Worm (Caenorhabditis elegans): ENCODE results near the gene Y54G2A.73.

The Y54G2A.73 gene

ce11 chrIV:3016202-3016601 lies 7.5 kb upstream of the Y54G2A.73 start:
- no peak for TF ChIP-seq ztf-4 (tag; optimal IDR thresholded peaks at IDR 0.05)
- TF ChIP-seq ceh-82 (tag; optimal IDR thresholded peaks at IDR 0.05): no peak
- no peak for TF ChIP-seq aly-2 (tag; optimal IDR thresholded peaks at IDR 0.05)
- no peak for TF ChIP-seq mml-1 (tag; optimal IDR thresholded peaks at IDR 0.05)
- no peak for TF ChIP-seq pha-4 (tag; optimal IDR thresholded peaks at IDR 0.05)
- TF ChIP-seq elt-2 (tag; optimal IDR thresholded peaks at IDR 0.05): no peak

- peak; percentile 71 for TF ChIP-seq nhr-25 (tag; optimal IDR thresholded peaks at IDR 0.05)
- TF ChIP-seq unc-62 (GFP tag; optimal IDR thresholded peaks at IDR 0.05): peak; percentile 49
- no peak for TF ChIP-seq elt-2 (tag; optimal IDR thresholded peaks at IDR 0.05)
- peak; percentile 50 for TF ChIP-seq nhr-23 (tag; optimal IDR thresholded peaks at IDR 0.05)
- no peak for TF ChIP-seq R02D3.7 (tag; optimal IDR thresholded peaks at IDR 0.05)
- TF ChIP-seq elt-1 (tag; optimal IDR thresholded peaks at IDR 0.05): peak; percentile 87
- TF ChIP-seq lin-39 (tag; optimal IDR thresholded peaks at IDR 0.05): peak; percentile 10
Observed at ce11 chrIV:3014610-3015009, 5.9 kb upstream of the Y54G2A.73 start.

- TF ChIP-seq mdl-1 (tag; optimal IDR thresholded peaks at IDR 0.05) (no peak), nfya-1 (tag; optimal IDR thresholded peaks at IDR 0.05; ENCODE audit: insufficient read depth) (peak; percentile 77), elt-2 (tag; optimal IDR thresholded peaks at IDR 0.05) (peak; percentile 97), pqm-1 (tag; optimal IDR thresholded peaks at IDR 0.05) (peak; percentile 55)
Observed at ce11 chrIV:3012374-3013142, 3.9 kb upstream of the Y54G2A.73 start, which contains the start of the genes Y54G2A.28 and vrp-1. Gene Y54G2A.28, minus strand, starts transcription at chrIV:3012421. Gene vrp-1, plus strand, starts transcription at chrIV:3012587.

ce11 chrIV:3011647-3012046 lies 3.0 kb upstream of the Y54G2A.73 start:
- TF ChIP-seq unc-39 (tag; optimal IDR thresholded peaks at IDR 0.05) (no peak), fos-1 (tag; optimal IDR thresholded peaks at IDR 0.05) (no peak), ceh-82 (tag; optimal IDR thresholded peaks at IDR 0.05) (no peak), nfya-1 (tag; optimal IDR thresholded peaks at IDR 0.05; ENCODE audit: insufficient read depth) (no peak), R02D3.7 (tag; optimal IDR thresholded peaks at IDR 0.05) (no peak), nhr-11 (tag; optimal IDR thresholded peaks at IDR 0.05) (no peak)

ce11 chrIV:3002807-3003206 lies 5.9 kb downstream of the Y54G2A.73 start:
- TF ChIP-seq nfya-1 (tag; optimal IDR thresholded peaks at IDR 0.05; ENCODE audit: insufficient read depth) (no peak), egl-5 (tag; optimal IDR thresholded peaks at IDR 0.05) (peak; percentile 83)

- TF ChIP-seq lin-39 (tag; optimal IDR thresholded peaks at IDR 0.05) (peak; percentile 11), pqm-1 (tag; optimal IDR thresholded peaks at IDR 0.05) (no peak), elt-3 (tag; optimal IDR thresholded peaks at IDR 0.05) (no peak), nfya-1 (tag; optimal IDR thresholded peaks at IDR 0.05; ENCODE audit: insufficient read depth) (peak; percentile 28)
Observed at ce11 chrIV:3001500-3001899, 7.2 kb downstream of the Y54G2A.73 start.

ce11 chrIV:2998597-2999161 lies 10.0 kb downstream of the Y54G2A.73 start:
- TF ChIP-seq nhr-12 (tag; optimal IDR thresholded peaks at IDR 0.05) (no peak), fkh-10 (GFP tag; optimal IDR thresholded peaks at IDR 0.05) (no peak), nhr-77 (tag; optimal IDR thresholded peaks at IDR 0.05) (no peak), ZK546.5 (tag; optimal IDR thresholded peaks at IDR 0.05) (no peak), daf-12 (tag; optimal IDR thresholded peaks at IDR 0.05) (no peak), fos-1 (tag; optimal IDR thresholded peaks at IDR 0.05) (no peak), nhr-25 (tag; optimal IDR thresholded peaks at IDR 0.05) (peak; percentile 44), ceh-28 (tag; optimal IDR thresholded peaks at IDR 0.05) (peak; percentile 26), nhr-76 (tag; optimal IDR thresholded peaks at IDR 0.05) (no peak), lin-39 (tag; optimal IDR thresholded peaks at IDR 0.05) (peak; percentile 33), zag-1 (tag; optimal IDR thresholded peaks at IDR 0.05) (no peak), jun-1 (tag; optimal IDR thresholded peaks at IDR 0.05) (no peak), ceh-82 (tag; optimal IDR thresholded peaks at IDR 0.05) (no peak), elt-3 (tag; optimal IDR thresholded peaks at IDR 0.05) (no peak), mdl-1 (tag; optimal IDR thresholded peaks at IDR 0.05) (no peak), hmg-11 (tag; optimal IDR thresholded peaks at IDR 0.05) (peak; percentile 73), nhr-23 (tag; optimal IDR thresholded peaks at IDR 0.05) (peak; percentile 19), nfya-1 (tag; optimal IDR thresholded peaks at IDR 0.05; ENCODE audit: insufficient read depth) (peak; percentile 56)
